Worm (Caenorhabditis elegans) whole organism, L4/young adult: ENCODE measurements around the gene T22F7.3.

Source experiments
- dao-5 ChIP-seq: sonication (generic microtip); optimal IDR thresholded peaks from 2 replicates; lab custom pipeline; 2016; ENCODE audit warnings: missing genotype, missing genetic modification characterization, moderate library complexity, missing compliant biosample characterization
- him-1 ChIP-seq: sonication (generic microtip); optimal IDR thresholded peaks from 2 replicates; lab custom pipeline; 2016; ENCODE audit warnings: missing genotype, missing genetic modification reagents, missing genetic modification characterization, missing compliant biosample characterization

ce11 chrIII:513360-513759, 10.5 kb downstream of the T22F7.3 start:
- TF ChIP-seq him-1 = no peak
- no peak for TF ChIP-seq dao-5
